Fruit fly (Drosophila melanogaster) whole organism, pupa: ENCODE results near the gene repo.
A peak's percentile ranks its signal among the peaks of the same experiment; 100 is the strongest.

Source experiments
- CG10348 ChIP-seq: fragments of 200-800 bp; sonication (Bioruptor generic); IDR thresholded peaks from 2 replicates; pipeline ENCODE4 v1.3.6; 2022; ENCODE audit warnings: missing biosample characterization, missing genetic modification characterization
- CG12605 ChIP-seq: fragments of 200-800 bp; sonication (Bioruptor generic); IDR thresholded peaks from 2 replicates; pipeline ENCODE4 v1.3.6; 2022; ENCODE audit warnings: missing biosample characterization, missing genetic modification characterization
- CG13204 ChIP-seq: fragments of 200-800 bp; sonication (Bioruptor generic); optimal IDR thresholded peaks from 2 replicates; lab custom pipeline; 2018; ENCODE audit warnings: missing biosample characterization, mild to moderate bottlenecking, missing genetic modification characterization, moderate library complexity
- CG14655 ChIP-seq: fragments of 200-800 bp; sonication (Bioruptor generic); optimal IDR thresholded peaks from 3 replicates; lab custom pipeline; 2017; ENCODE audit warnings: mild to moderate bottlenecking, missing biosample characterization, missing genetic modification reagents, missing genetic modification characterization
- CG15710 ChIP-seq: fragments of 200-800 bp; sonication (Bioruptor generic); optimal IDR thresholded peaks from 2 replicates; lab custom pipeline; 2018; ENCODE audit warnings: missing biosample characterization, mild to moderate bottlenecking, missing genetic modification characterization, moderate library complexity
- CG17806 ChIP-seq: fragments of 200-800 bp; sonication (Bioruptor generic); optimal IDR thresholded peaks from 2 replicates; lab custom pipeline; 2018; ENCODE audit warnings: missing biosample characterization, mild to moderate bottlenecking, missing genetic modification characterization, moderate library complexity
- CG32121 ChIP-seq: fragments of 200-800 bp; sonication (Bioruptor generic); IDR thresholded peaks from 2 replicates; pipeline ENCODE4 v1.3.6; 2022; ENCODE audit warnings: missing biosample characterization, missing genetic modification characterization
- CG34367 ChIP-seq: fragments of 200-800 bp; sonication (Bioruptor generic); optimal IDR thresholded peaks from 2 replicates; lab custom pipeline; 2018; ENCODE audit warnings: missing biosample characterization, mild to moderate bottlenecking, missing genetic modification characterization
- CG4496 ChIP-seq: fragments of 200-800 bp; sonication (Bioruptor generic); IDR thresholded peaks from 3 replicates; pipeline ENCODE4 v1.3.6; 2022; ENCODE audit warnings: missing biosample characterization, missing genetic modification characterization
- CG8159 ChIP-seq: fragments of 200-800 bp; sonication (Bioruptor generic); optimal IDR thresholded peaks from 3 replicates; lab custom pipeline; 2018; ENCODE audit warnings: missing biosample characterization, mild to moderate bottlenecking, missing genetic modification characterization, moderate library complexity
- CG8301 ChIP-seq: fragments of 200-800 bp; sonication (Bioruptor generic); optimal IDR thresholded peaks from 2 replicates; lab custom pipeline; 2018; ENCODE audit warnings: missing biosample characterization, mild to moderate bottlenecking, missing genetic modification characterization
- CG9948 ChIP-seq: fragments of 200-800 bp; sonication (Bioruptor generic); optimal IDR thresholded peaks from 2 replicates; lab custom pipeline; 2018; ENCODE audit warnings: missing biosample characterization, mild to moderate bottlenecking, missing genetic modification characterization, moderate library complexity
- D1 ChIP-seq: fragments of 200-800 bp; sonication (Bioruptor generic); optimal IDR thresholded peaks from 2 replicates; lab custom pipeline; 2018; ENCODE audit warnings: missing biosample characterization, mild to moderate bottlenecking, missing genetic modification characterization, moderate library complexity
- EcR ChIP-seq: fragments of 200-800 bp; sonication (Bioruptor generic); optimal IDR thresholded peaks from 3 replicates; lab custom pipeline; 2019; ENCODE audit warnings: missing biosample characterization, missing genetic modification characterization, mild to moderate bottlenecking, moderate library complexity, missing genetic modification reagents
- Ets98B ChIP-seq: fragments of 200-800 bp; sonication (Bioruptor generic); IDR thresholded peaks from 2 replicates; pipeline ENCODE4 v1.3.6; 2022; ENCODE audit warnings: missing biosample characterization, missing genetic modification characterization
- Pif1A ChIP-seq: fragments of 200-800 bp; sonication (Bioruptor generic); optimal IDR thresholded peaks from 3 replicates; lab custom pipeline; 2016; ENCODE audit warnings: missing biosample characterization, missing genetic modification characterization
- Pif1B ChIP-seq: fragments of 200-800 bp; sonication (Bioruptor generic); optimal IDR thresholded peaks from 3 replicates; lab custom pipeline; 2016; ENCODE audit warnings: missing biosample characterization, missing genetic modification characterization
- Snoo ChIP-seq: fragments of 200-800 bp; sonication (Bioruptor generic); optimal IDR thresholded peaks from 3 replicates; lab custom pipeline; 2017; ENCODE audit warnings: missing biosample characterization, mild to moderate bottlenecking, missing genetic modification characterization, inconsistent platforms
- fd96Ca ChIP-seq: fragments of 200-800 bp; sonication (Bioruptor generic); IDR thresholded peaks from 3 replicates; pipeline ENCODE4 v1.3.6; 2022; ENCODE audit warnings: missing biosample characterization, missing genetic modification characterization
- gl ChIP-seq: fragments of 200-800 bp; sonication (Bioruptor generic); optimal IDR thresholded peaks from 2 replicates; lab custom pipeline; 2018; ENCODE audit warnings: missing biosample characterization, mild to moderate bottlenecking, missing genetic modification characterization
- rn ChIP-seq: fragments of 200-800 bp; sonication (Bioruptor generic); IDR thresholded peaks from 2 replicates; pipeline ENCODE4 v1.3.6; 2022; ENCODE audit warnings: missing biosample characterization, missing genetic modification characterization

The repo gene

DNA sequence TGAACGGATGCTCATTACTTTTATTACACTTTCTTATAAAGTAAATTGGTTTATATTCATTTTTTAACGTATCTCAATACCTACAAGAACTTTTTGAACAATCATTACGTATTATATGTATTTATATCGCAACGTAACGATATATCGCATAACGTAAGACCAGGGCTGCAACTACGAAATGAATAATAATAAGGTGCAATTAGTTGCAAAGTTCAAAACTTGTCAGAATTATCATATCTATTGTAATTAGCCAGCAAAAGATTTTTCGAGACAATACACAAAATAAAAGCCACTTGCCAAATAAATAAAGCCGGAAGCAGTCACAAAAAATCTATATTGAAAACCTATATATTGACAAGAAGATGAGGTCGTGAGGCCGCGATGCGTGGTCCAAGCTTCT lies 20.7 kb upstream of the repo start:
- TF ChIP-seq CG12605 (GFP tag; lab: Robert Waterston, UW) (no peak), rn (GFP tag; lab: Robert Waterston, UW) (no peak), fd96Ca (GFP tag; lab: Robert Waterston, UW) (no peak), CG14655 (no peak), CG4496 (peak; percentile 45; the same call in 1 of the 3 replicates), CG32121 (GFP tag; lab: Robert Waterston, UW) (0 out of 2 replicates have a peak, but pooled peaks have one; percentile 13), Pif1A (peak; percentile 31), CG17806 (tag; lab: Kevin White, UChicago) (no peak), CG15710 (tag; lab: Kevin White, UChicago) (peak; percentile 7), CG8159 (tag; lab: Kevin White, UChicago) (peak; percentile 18), CG34367 (tag; lab: Kevin White, UChicago) (no peak), Ets98B (GFP tag; lab: Robert Waterston, UW) (no peak), gl (tag; lab: Kevin White, UChicago) (no peak), CG13204 (no peak), CG9948 (tag; lab: Kevin White, UChicago) (no peak), EcR (GFP tag; lab: Kevin White, UChicago) (no peak), CG10348 (no peak), Snoo (tag; lab: Kevin White, UChicago) (no peak), CG8301 (no peak), Pif1B (GFP tag; lab: Kevin White, UChicago) (peak; percentile 2), D1 (no peak)

DNA sequence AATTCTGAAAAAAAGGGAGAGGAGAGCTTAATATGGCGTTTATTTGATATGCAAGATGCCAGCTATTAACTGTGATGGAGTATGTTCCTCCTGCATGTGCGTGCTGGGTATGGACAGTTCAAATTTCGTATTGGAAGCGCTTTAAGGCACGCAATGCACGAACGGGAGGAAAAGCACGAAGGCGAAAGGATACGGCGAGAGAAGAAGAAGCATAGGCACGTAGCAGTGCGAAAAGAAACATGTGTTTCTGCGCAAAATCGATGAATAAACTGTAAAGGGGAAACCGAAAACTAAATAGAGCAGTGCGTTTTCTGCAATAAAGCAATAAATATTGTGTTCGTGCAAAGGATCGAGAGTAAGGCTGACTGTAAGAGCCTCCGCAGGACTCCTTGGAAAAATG lies 20.1 kb upstream of the repo start, which contains the start of gene CG14314:
CG14314 (plus strand) TSS at position 243 of the 400 bp plus-strand sequence.
- TF ChIP-seq CG8301 (no peak), Pif1A (no peak), gl (tag; lab: Kevin White, UChicago) (no peak), CG14655 (no peak), CG13204 (no peak)

DNA sequence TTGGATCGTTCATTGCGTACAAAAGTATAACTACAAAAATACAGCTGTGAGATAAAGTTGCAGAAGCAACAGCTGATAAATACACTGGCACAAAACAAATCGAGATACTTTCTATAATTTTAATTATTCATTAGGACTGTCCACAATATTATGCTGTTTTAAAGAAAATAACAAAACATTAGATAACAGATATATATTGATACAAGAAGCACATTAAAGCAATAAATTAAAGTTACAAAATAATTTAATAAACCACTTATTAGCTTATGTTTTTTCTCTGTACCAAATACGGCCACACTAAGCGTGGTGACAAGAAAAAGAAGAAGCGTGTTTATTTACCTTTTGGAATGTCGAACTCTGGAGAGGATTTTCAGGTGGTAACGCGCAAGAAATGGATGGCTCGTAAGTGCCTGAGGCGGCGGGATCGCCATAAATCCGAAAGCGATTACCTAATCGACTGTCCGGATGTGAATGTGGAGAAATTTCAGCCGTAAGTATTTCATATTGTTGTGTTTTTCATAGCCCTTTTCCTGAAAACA lies 15.7 kb upstream of the repo start, which contains the start of the genes CG7988 and CG7183:
CG7988 (plus strand) TSS at position 316 of the 539 bp plus-strand sequence.
CG7183 (minus strand) TSS at position 489 of the 539 bp plus-strand sequence.
- TF ChIP-seq EcR (GFP tag; lab: Kevin White, UChicago) (no peak), CG13204 (no peak), fd96Ca (GFP tag; lab: Robert Waterston, UW) (no peak), Pif1B (GFP tag; lab: Kevin White, UChicago) (peak; percentile 90), gl (tag; lab: Kevin White, UChicago) (peak; percentile 91), rn (GFP tag; lab: Robert Waterston, UW) (peak; percentile 98), CG17806 (tag; lab: Kevin White, UChicago) (peak; percentile 98), CG9948 (tag; lab: Kevin White, UChicago) (peak; percentile 99), CG15710 (tag; lab: Kevin White, UChicago) (peak; percentile 99), Ets98B (GFP tag; lab: Robert Waterston, UW) (peak; percentile 96), CG14655 (peak; percentile 96), Pif1A (peak; percentile 94), Snoo (tag; lab: Kevin White, UChicago) (peak; percentile 98), CG10348 (peak; percentile 93), CG4496 (peak; percentile 98), CG8301 (peak; percentile 97), CG8159 (tag; lab: Kevin White, UChicago) (peak; percentile 99), CG32121 (GFP tag; lab: Robert Waterston, UW) (peak; percentile 98), CG34367 (tag; lab: Kevin White, UChicago) (peak; percentile 98), CG12605 (GFP tag; lab: Robert Waterston, UW) (peak; percentile 98), D1 (no peak)

DNA sequence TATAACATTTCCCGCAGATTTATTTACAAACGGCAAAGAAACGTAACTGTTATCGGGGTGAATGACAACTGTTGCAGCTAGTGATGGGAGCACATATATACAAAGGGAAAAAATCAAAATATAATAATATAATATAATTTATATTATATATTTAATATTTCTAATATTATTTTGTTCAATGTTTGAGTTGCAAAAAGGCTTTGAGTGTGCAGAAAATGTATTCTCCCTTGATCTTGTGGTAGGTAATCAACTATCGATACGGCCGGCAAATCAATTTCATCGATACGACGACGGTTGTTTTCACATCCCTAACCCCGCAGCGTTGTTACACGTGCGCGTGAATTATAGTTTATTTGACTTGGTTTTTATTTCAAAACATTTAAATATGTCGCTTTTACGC lies 12.6 kb upstream of the repo start, which contains the start of the genes mTerf5 and Non3:
mTerf5 (minus strand) TSS at position 249 of the 400 bp plus-strand sequence.
Non3 (plus strand) TSS at position 289 of the 400 bp plus-strand sequence.
- TF ChIP-seq CG9948 (tag; lab: Kevin White, UChicago) (peak; percentile 5), CG10348 (no peak), CG8301 (no peak), Pif1B (GFP tag; lab: Kevin White, UChicago) (no peak), CG13204 (no peak), CG17806 (tag; lab: Kevin White, UChicago) (peak; percentile 37), gl (tag; lab: Kevin White, UChicago) (no peak), Ets98B (GFP tag; lab: Robert Waterston, UW) (peak; percentile 32; the same call in 1 of the 2 replicates), fd96Ca (GFP tag; lab: Robert Waterston, UW) (peak; percentile 61; the same call in 2 of the 3 replicates), Pif1A (no peak), CG4496 (no peak), EcR (GFP tag; lab: Kevin White, UChicago) (peak; percentile 86), CG34367 (tag; lab: Kevin White, UChicago) (no peak), rn (GFP tag; lab: Robert Waterston, UW) (no peak), Snoo (tag; lab: Kevin White, UChicago) (peak; percentile 33), CG15710 (tag; lab: Kevin White, UChicago) (peak; percentile 49), CG8159 (tag; lab: Kevin White, UChicago) (peak; percentile 42), CG32121 (GFP tag; lab: Robert Waterston, UW) (0 out of 2 replicates have a peak, but pooled peaks have one; percentile 35), CG14655 (no peak), CG12605 (GFP tag; lab: Robert Waterston, UW) (peak; percentile 25; the same call in 1 of the 2 replicates), D1 (no peak)

DNA sequence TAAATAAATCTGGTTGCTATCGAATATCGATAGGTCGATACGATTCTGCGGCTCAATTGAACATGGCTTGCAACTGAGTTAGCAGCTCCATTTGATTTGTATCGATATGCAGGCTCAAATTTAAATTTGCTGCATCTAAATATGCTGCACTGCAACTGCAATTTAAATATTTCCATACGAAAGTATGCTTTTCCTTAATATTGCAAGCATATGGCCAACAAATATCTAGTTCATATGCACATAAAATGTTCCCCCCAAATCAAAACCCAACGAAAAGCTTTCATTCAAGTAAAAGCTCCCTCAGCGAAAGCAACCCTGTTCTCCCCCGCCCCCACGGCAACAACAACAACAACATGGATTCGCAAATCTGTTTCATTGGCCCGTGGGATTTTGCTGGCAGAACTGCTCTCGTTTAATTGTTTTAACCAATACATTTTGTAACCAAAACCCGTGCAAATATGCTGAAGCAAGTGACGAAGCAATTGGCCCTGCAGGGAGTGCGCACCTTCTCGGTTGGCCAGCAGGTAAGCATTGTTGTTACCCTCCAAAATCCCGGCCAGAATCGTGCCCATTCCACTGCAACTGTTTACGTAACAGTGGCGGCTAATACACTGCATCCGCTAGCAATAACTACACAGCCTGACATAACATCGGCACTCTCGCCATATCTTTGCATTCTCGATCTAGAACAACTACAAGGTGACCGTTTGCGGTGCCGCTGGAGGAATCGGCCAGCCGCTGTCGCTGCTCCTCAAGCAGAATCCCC lies 9.8 kb upstream of the repo start, which contains the start of the genes CG7168 and Mdh2:
CG7168 (minus strand) TSS at position 40 of the 766 bp plus-strand sequence.
Mdh2 (plus strand) TSS at position 354 of the 766 bp plus-strand sequence.
- TF ChIP-seq CG12605 (GFP tag; lab: Robert Waterston, UW) (no peak), EcR (GFP tag; lab: Kevin White, UChicago) (peak; percentile 6)
